Fruit fly (Drosophila melanogaster) whole organism, embryonic: ENCODE measurements around the gene CG10116.
A peak's percentile ranks its signal among the peaks of the same experiment; 100 is the strongest.

Experiments used
- Awh ChIP-seq: fragments of 200-800 bp; sonication (Bioruptor generic); IDR thresholded peaks from 2 replicates; pipeline ENCODE4, ENCODE4 v1.3.6; 2022; ENCODE audit warnings: missing biosample characterization, missing genetic modification characterization
- CG11695 ChIP-seq: fragments of 200-800 bp; sonication (Bioruptor generic); IDR thresholded peaks from 3 replicates; pipeline ENCODE4 v1.3.6; 2022; ENCODE audit warnings: missing biosample characterization, missing genetic modification characterization
- CG12071 ChIP-seq: fragments of 200-800 bp; sonication (Bioruptor generic); optimal IDR thresholded peaks from 3 replicates; lab custom pipeline; 2018; ENCODE audit warnings: missing biosample characterization, mild to moderate bottlenecking, missing genetic modification characterization
- CG13287 ChIP-seq: fragments of 200-800 bp; sonication (Bioruptor generic); IDR thresholded peaks from 2 replicates; pipeline ENCODE4 v1.3.6; 2022; ENCODE audit warnings: missing biosample characterization, missing genetic modification characterization; ENCODE audit not compliant: partially characterized antibody
- CG14667 ChIP-seq: fragments of 200-800 bp; sonication (Bioruptor generic); IDR thresholded peaks from 2 replicates; pipeline ENCODE4 v1.3.6; 2022; ENCODE audit warnings: missing biosample characterization, missing genetic modification characterization
- CG17802 ChIP-seq: fragments of 200-800 bp; sonication (Bioruptor generic); optimal IDR thresholded peaks from 2 replicates; lab custom pipeline; 2018; ENCODE audit warnings: missing biosample characterization, mild to moderate bottlenecking, missing genetic modification characterization, moderate library complexity
- CG18619 ChIP-seq: fragments of 200-800 bp; sonication (Bioruptor generic); optimal IDR thresholded peaks from 3 replicates; lab custom pipeline; 2017; ENCODE audit warnings: missing biosample characterization, mild to moderate bottlenecking, missing genetic modification characterization
- CG2199 ChIP-seq: fragments of 200-800 bp; sonication (Bioruptor generic); IDR thresholded peaks from 3 replicates; pipeline ENCODE4 v1.3.6; 2022; ENCODE audit warnings: missing biosample characterization, missing genetic modification characterization
- CG31224 ChIP-seq: fragments of 200-800 bp; sonication (Bioruptor generic); IDR thresholded peaks from 2 replicates; pipeline ENCODE4 v1.3.6; 2022; ENCODE audit warnings: missing biosample characterization, missing genetic modification characterization
- CG34224 ChIP-seq: fragments of 200-800 bp; sonication (Bioruptor generic); IDR thresholded peaks from 3 replicates; pipeline ENCODE4 v1.3.6; 2022; ENCODE audit warnings: missing biosample characterization, missing genetic modification characterization; ENCODE audit not compliant: partially characterized antibody
- CG4617 ChIP-seq: fragments of 200-800 bp; sonication (Bioruptor generic); optimal IDR thresholded peaks from 3 replicates; lab custom pipeline; 2016; ENCODE audit warnings: missing biosample characterization, missing genetic modification characterization, borderline replicate concordance
- Chrac-16 ChIP-seq: fragments of 200-800 bp; sonication (Bioruptor generic); optimal IDR thresholded peaks from 3 replicates; lab custom pipeline; 2016; ENCODE audit warnings: missing biosample characterization, missing genetic modification characterization
- Doc3 ChIP-seq: fragments of 200-800 bp; sonication (Bioruptor generic); IDR thresholded peaks from 3 replicates; pipeline ENCODE4 v1.3.6; 2022; ENCODE audit warnings: missing biosample characterization, missing genetic modification characterization; ENCODE audit not compliant: partially characterized antibody
- Jarid2 ChIP-seq: fragments of 200-800 bp; sonication (Bioruptor generic); optimal IDR thresholded peaks from 3 replicates; lab custom pipeline; 2017; ENCODE audit warnings: mild to moderate bottlenecking, missing biosample characterization, missing genetic modification reagents, missing genetic modification characterization
- MESR4 ChIP-seq: fragments of 200-800 bp; sonication (Bioruptor generic); optimal IDR thresholded peaks from 2 replicates; lab custom pipeline; 2018; ENCODE audit warnings: missing biosample characterization, mild to moderate bottlenecking, missing genetic modification characterization, moderate library complexity
- Med ChIP-seq: fragments of 200-800 bp; sonication (Bioruptor generic); peaks from one replicate; lab custom pipeline; 2016; ENCODE audit warnings: missing biosample characterization, missing genetic modification characterization, mild to moderate bottlenecking, inconsistent platforms, moderate library complexity
- Sry-β ChIP-seq: fragments of 200-800 bp; sonication (Bioruptor generic); optimal IDR thresholded peaks from 2 replicates; lab custom pipeline; 2018; ENCODE audit warnings: missing biosample characterization, mild to moderate bottlenecking, missing genetic modification characterization, moderate library complexity
- Xrp1 ChIP-seq: fragments of 200-800 bp; sonication (Bioruptor generic); IDR thresholded peaks from 2 replicates; pipeline ENCODE4 v1.3.6; 2022; ENCODE audit warnings: missing biosample characterization, missing genetic modification characterization
- YL-1 ChIP-seq: fragments of 200-800 bp; sonication (Bioruptor generic); optimal IDR thresholded peaks from 3 replicates; lab custom pipeline; 2017; ENCODE audit warnings: missing biosample characterization, mild to moderate bottlenecking, missing genetic modification characterization
- al ChIP-seq: fragments of 200-800 bp; sonication (Bioruptor generic); IDR thresholded peaks from 2 replicates; pipeline ENCODE4 v1.3.6; 2022; ENCODE audit warnings: missing biosample characterization, missing genetic modification characterization
- bigmax ChIP-seq: fragments of 200-800 bp; sonication (Bioruptor generic); optimal IDR thresholded peaks from 2 replicates; lab custom pipeline; 2018; ENCODE audit warnings: missing biosample characterization, mild to moderate bottlenecking, missing genetic modification characterization
- bsh ChIP-seq, 2 experiments: fragments of 200-800 bp; sonication (Bioruptor generic); optimal IDR thresholded peaks; 2 replicates each; lab custom pipeline; 2017 to 2018; ENCODE audit warnings: mild to moderate bottlenecking in 2 of 2, missing biosample characterization in 2 of 2, missing genetic modification characterization in 2 of 2, moderate library complexity in 1 of 2
- chm ChIP-seq: fragments of 200-800 bp; sonication (Bioruptor generic); IDR thresholded peaks from 2 replicates; pipeline ENCODE4 v1.3.6; 2022; ENCODE audit warnings: missing biosample characterization, missing genetic modification characterization
- crc ChIP-seq: fragments of 200-800 bp; sonication (Bioruptor generic); optimal IDR thresholded peaks from 2 replicates; lab custom pipeline; 2016; ENCODE audit warnings: missing biosample characterization, missing genetic modification characterization
- croc ChIP-seq: fragments of 200-800 bp; sonication (Bioruptor generic); conservative IDR thresholded peaks from 3 replicates; pipeline ENCODE4 v1.3.6; 2022; ENCODE audit warnings: missing biosample characterization, missing genetic modification characterization
- crol ChIP-seq: fragments of 200-800 bp; sonication (Bioruptor generic); IDR thresholded peaks from 2 replicates; pipeline ENCODE4 v1.3.6; 2022; ENCODE audit warnings: missing biosample characterization, missing genetic modification characterization
- grau ChIP-seq: fragments of 200-800 bp; optimal IDR thresholded peaks from 3 replicates; lab custom pipeline; 2019; ENCODE audit warnings: missing biosample characterization, mild to moderate bottlenecking, missing genetic modification characterization, moderate library complexity
- hbn ChIP-seq: fragments of 200-800 bp; sonication (Bioruptor generic); IDR thresholded peaks from 2 replicates; pipeline ENCODE4 v1.3.6; 2022; ENCODE audit warnings: missing biosample characterization, missing genetic modification characterization; ENCODE audit not compliant: partially characterized antibody
- jumu ChIP-seq: fragments of 200-800 bp; sonication (Bioruptor generic); optimal IDR thresholded peaks from 3 replicates; lab custom pipeline; 2016; ENCODE audit warnings: missing biosample characterization, missing genetic modification characterization
- lov ChIP-seq, 2 experiments: fragments of 200-800 bp in 1 of 2; fragments of >200 bp in 1 of 2; sonication (Bioruptor generic) in 1 of 2; IDR thresholded peaks in 1 of 2; optimal IDR thresholded peaks in 1 of 2; 2 replicates in 1 of 2; 3 replicates in 1 of 2; pipeline versions ENCODE4 v1.3.6 to Lab custom; 2017 to 2022; ENCODE audit warnings: missing biosample characterization in 1 of 2, missing genetic modification characterization in 1 of 2
- nom ChIP-seq: fragments of 200-800 bp; sonication (Bioruptor generic); optimal IDR thresholded peaks from 2 replicates; lab custom pipeline; 2017; ENCODE audit warnings: missing biosample characterization, missing genetic modification characterization, mild to moderate bottlenecking, moderate library complexity, missing genetic modification reagents
- pb ChIP-seq: fragments of 200-800 bp; sonication (Bioruptor generic); optimal IDR thresholded peaks from 3 replicates; lab custom pipeline; 2016; ENCODE audit warnings: missing biosample characterization, missing genetic modification characterization
- row ChIP-seq: fragments of 200-800 bp; sonication (Bioruptor generic); IDR thresholded peaks from 3 replicates; pipeline ENCODE4 v1.3.6; 2022; ENCODE audit warnings: missing biosample characterization, missing genetic modification characterization
- sr ChIP-seq: fragments of 200-800 bp; sonication (Bioruptor generic); IDR thresholded peaks from 3 replicates; pipeline ENCODE4 v1.3.6; 2022; ENCODE audit warnings: missing biosample characterization, missing genetic modification characterization
- vnd ChIP-seq: fragments of 200-800 bp; sonication (Bioruptor generic); IDR thresholded peaks from 3 replicates; pipeline ENCODE4 v1.3.6; 2022; ENCODE audit warnings: missing biosample characterization, missing genetic modification characterization; ENCODE audit not compliant: partially characterized antibody

The CG10116 gene

DNA sequence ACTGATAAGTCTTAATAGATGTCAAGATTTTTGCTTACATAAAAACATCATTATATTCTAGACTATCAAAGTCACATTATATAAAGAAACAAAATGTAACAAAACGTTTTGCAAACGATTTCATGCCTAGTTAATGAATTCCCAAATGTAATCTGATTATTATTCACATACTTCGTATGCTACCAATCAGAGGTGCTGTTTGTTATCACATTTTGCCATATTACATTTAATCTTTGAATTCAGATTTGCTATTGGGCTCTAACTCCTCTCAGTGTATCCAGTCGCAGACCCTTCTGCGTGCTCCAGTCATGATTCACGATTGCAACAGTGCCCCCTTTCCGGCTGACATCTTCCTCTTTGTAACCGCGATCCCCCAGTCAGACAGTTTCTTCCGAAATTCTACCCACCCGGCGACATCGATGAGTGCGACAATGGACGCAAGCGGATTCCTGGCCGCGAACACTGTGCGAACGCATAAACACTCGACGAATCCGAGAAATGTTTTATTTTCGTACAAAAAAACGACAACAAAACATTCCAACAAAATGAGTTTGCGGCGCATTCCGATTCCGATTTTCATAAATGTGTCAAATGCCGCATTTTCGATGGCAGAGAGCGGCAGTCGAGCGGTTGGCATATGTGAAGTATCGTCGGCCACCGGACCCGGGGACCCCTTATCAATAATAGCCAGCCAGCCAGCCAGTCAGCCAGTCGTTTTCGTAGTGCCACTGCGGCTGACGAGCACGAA, 31.3 kb upstream of the CG10116 start (continued):
- no peak for TF ChIP-seq Jarid2 (GFP tag; lab: Kevin White, UChicago)
- TF ChIP-seq CG2199 (GFP tag; lab: Robert Waterston, UW) = peak; percentile 80; the same call in 1 of the 3 replicates
- TF ChIP-seq chm = 0 out of 2 replicates have a peak, but pooled peaks have one; percentile 17
- no peak for TF ChIP-seq croc (GFP tag; lab: Robert Waterston, UW)

DNA sequence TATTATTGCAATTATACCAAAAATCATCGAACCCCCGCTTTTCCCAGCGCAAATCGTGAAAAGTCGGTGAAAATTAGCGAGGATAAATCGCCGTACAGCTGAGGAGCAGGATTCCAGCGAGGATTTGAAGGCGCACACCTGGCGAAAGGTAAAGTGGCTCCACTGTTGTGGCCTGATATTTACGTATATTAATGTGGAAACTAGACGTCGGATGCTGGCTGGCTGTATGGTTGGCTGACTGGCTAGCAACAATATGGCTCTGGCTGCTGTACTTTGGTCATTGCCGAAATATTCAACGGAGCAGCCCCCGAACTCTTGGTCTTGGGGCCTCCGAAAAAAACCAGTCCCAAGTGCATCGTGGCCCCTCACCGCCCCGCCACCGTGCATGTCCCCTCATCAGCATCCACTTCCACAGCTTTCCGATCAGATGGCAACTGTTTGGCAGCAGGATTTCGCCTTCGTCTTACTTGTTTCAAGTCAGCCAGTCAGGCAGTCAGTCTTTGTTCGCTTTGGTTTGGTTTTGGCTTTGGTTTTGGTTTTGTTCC, 29.9 kb upstream of the CG10116 start:
- TF ChIP-seq Awh (GFP tag; lab: Robert Waterston, UW) = no peak
- 0 out of 3 replicates have a peak, but pooled peaks have one; percentile 4 for TF ChIP-seq row (GFP tag; lab: Robert Waterston, UW)
- peak; percentile 14 for TF ChIP-seq YL-1
- TF ChIP-seq Doc3 (GFP tag; lab: Robert Waterston, UW) = 0 out of 3 replicates have a peak, but pooled peaks have one; percentile 44
- TF ChIP-seq CG18619 (GFP tag; lab: Kevin White, UChicago) = no peak
- TF ChIP-seq sr (GFP tag; lab: Robert Waterston, UW) = 0 out of 3 replicates have a peak, but pooled peaks have one; percentile 10
- TF ChIP-seq Sry-β (GFP tag; lab: Kevin White, UChicago) = no peak
- TF ChIP-seq CG11695 (GFP tag; lab: Robert Waterston, UW) = peak; percentile 31; the same call in 1 of the 3 replicates
- peak; percentile 16 for TF ChIP-seq CG4617 (GFP tag; lab: Kevin White, UChicago)
- 0 out of 3 replicates have a peak, but pooled peaks have one; percentile 1 for TF ChIP-seq vnd (GFP tag; lab: Robert Waterston, UW)
- peak; percentile 2 for TF ChIP-seq pb (GFP tag; lab: Kevin White, UChicago)
- TF ChIP-seq CG31224 (GFP tag; lab: Robert Waterston, UW) = no peak
- TF ChIP-seq Med (GFP tag; lab: Kevin White, UChicago) = peak; percentile 72
- TF ChIP-seq hbn (GFP tag; lab: Robert Waterston, UW) = 0 out of 2 replicates have a peak, but pooled peaks have one; percentile 2
- TF ChIP-seq CG34224 = 0 out of 3 replicates have a peak, but pooled peaks have one; percentile 9
- TF ChIP-seq crc = no peak
- TF ChIP-seq CG13287 = peak; percentile 5; the same call in 1 of the 2 replicates
- TF ChIP-seq crol (GFP tag; lab: Robert Waterston, UW) = peak; percentile 88
- TF ChIP-seq MESR4 (GFP tag; lab: Kevin White, UChicago) = peak; percentile 95
- TF ChIP-seq CG17802 (tag; lab: Kevin White, UChicago) = no peak
- TF ChIP-seq bsh (GFP tag; optimal IDR thresholded peaks at IDR 0.05; lab: Kevin White, UChicago) = peak in 1 of 2 experiments; percentile 33
- no peak for TF ChIP-seq jumu
- no peak for TF ChIP-seq Chrac-16 (GFP tag; lab: Kevin White, UChicago)
- no peak for TF ChIP-seq grau (tag; lab: Kevin White, UChicago)
- 0 out of 2 replicates have a peak, but pooled peaks have one; percentile 20 for TF ChIP-seq Xrp1 (GFP tag; lab: Robert Waterston, UW)
- no peak for TF ChIP-seq lov (optimal IDR thresholded peaks at IDR 0.05; lab: Kevin White, UChicago)
- no peak for TF ChIP-seq lov (GFP tag; IDR thresholded peaks at IDR 0.05; lab: Robert Waterston, UW)
- no peak for TF ChIP-seq CG14667 (GFP tag; lab: Robert Waterston, UW)
- TF ChIP-seq CG12071 (GFP tag; lab: Kevin White, UChicago) = peak; percentile 20
- TF ChIP-seq nom (GFP tag; lab: Kevin White, UChicago) = peak; percentile 51
- TF ChIP-seq bigmax (GFP tag; lab: Kevin White, UChicago) = no peak
- TF ChIP-seq al = no peak
